Worm (Caenorhabditis elegans): ENCODE results near the gene C27H6.8.

DNA sequence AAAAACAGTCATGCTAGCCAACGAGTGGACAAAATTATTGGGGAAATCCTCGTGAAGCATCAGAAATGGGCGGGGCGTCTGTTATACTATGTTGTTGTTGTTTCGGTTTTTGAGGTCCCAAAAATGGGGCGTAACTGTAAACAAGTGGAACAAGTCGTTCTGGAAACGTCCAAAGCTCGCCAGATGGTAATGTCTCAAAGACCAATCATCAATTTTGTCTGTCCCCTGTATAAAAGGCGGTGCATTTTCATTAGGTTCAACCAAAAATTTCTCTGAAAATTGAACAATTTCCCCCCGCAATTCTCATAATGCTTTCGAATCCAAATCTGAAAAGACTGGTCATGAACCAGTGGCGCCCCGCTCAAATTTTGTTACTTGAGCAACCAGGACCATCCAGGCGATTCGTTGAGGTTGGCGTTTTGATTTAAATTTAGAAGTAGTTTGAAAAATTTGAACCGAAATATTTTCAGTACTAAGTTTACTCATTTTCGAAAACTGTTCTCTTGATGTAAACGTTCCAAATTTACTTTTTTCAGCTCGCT is 31.6 kb upstream of the C27H6.8 start:
- TF ChIP-seq unc-62 (GFP tag; optimal IDR thresholded peaks at IDR 0.05) (no peak), snpc-4 (tag; optimal IDR thresholded peaks at IDR 0.05) (no peak)

Measured in whole organism, mixed stage, embryonic.